Worm (Caenorhabditis elegans): ENCODE measurements around the gene clp-4.

- TF ChIP-seq R02D3.7 (tag; optimal IDR thresholded peaks at IDR 0.05) (no peak), pha-4 (GFP tag; IDR thresholded peaks at IDR 0.05) (no peak), pha-4 (tag; optimal IDR thresholded peaks at IDR 0.05) (no peak)
Measured at ce11 chrIII:1791949-1792348, 26.2 kb downstream of the clp-4 start.

Measured in whole organism, L4 larva.